Fruit fly (Drosophila melanogaster) whole organism, embryonic: ENCODE results near the gene D1.

Experiments
- B-H1 ChIP-seq: fragments of 200-800 bp; sonication (Bioruptor generic); IDR thresholded peaks from 3 replicates; pipeline ENCODE4 v1.3.6; 2022; ENCODE audit warnings: missing biosample characterization, missing genetic modification characterization
- C15 ChIP-seq: fragments of 200-800 bp; sonication (Bioruptor generic); IDR thresholded peaks from 3 replicates; pipeline ENCODE4 v1.3.6; 2022; ENCODE audit warnings: missing biosample characterization, missing genetic modification characterization
- CG10147 ChIP-seq: fragments of 200-800 bp; sonication (Bioruptor generic); optimal IDR thresholded peaks from 2 replicates; lab custom pipeline; 2019; ENCODE audit warnings: missing biosample characterization, mild to moderate bottlenecking, missing genetic modification characterization, moderate library complexity
- CG10565 ChIP-seq: fragments of 200-800 bp; sonication (Bioruptor generic); optimal IDR thresholded peaks from 3 replicates; lab custom pipeline; 2016; ENCODE audit warnings: missing biosample characterization, mild to moderate bottlenecking, missing genetic modification characterization
- CG10654 ChIP-seq: fragments of 200-800 bp; sonication (Bioruptor generic); optimal IDR thresholded peaks from 2 replicates; lab custom pipeline; 2016; ENCODE audit warnings: missing biosample characterization, missing genetic modification characterization
- CG11504 ChIP-seq: fragments of 200-800 bp; sonication (Bioruptor generic); optimal IDR thresholded peaks from 3 replicates; lab custom pipeline; 2019; ENCODE audit warnings: missing biosample characterization, mild to moderate bottlenecking, missing genetic modification characterization, moderate library complexity
- CG11695 ChIP-seq: fragments of 200-800 bp; sonication (Bioruptor generic); IDR thresholded peaks from 3 replicates; pipeline ENCODE4 v1.3.6; 2022; ENCODE audit warnings: missing biosample characterization, missing genetic modification characterization
- CG12071 ChIP-seq: fragments of 200-800 bp; sonication (Bioruptor generic); optimal IDR thresholded peaks from 3 replicates; lab custom pipeline; 2018; ENCODE audit warnings: missing biosample characterization, mild to moderate bottlenecking, missing genetic modification characterization
- CG15073 ChIP-seq: fragments of 200-800 bp; sonication (Bioruptor generic); optimal IDR thresholded peaks from 2 replicates; lab custom pipeline; 2016; ENCODE audit warnings: missing biosample characterization, missing genetic modification characterization
- CG15696 ChIP-seq: fragments of 200-800 bp; sonication (Bioruptor generic); optimal IDR thresholded peaks from 2 replicates; lab custom pipeline; 2019; ENCODE audit warnings: missing biosample characterization, mild to moderate bottlenecking, missing genetic modification characterization, moderate library complexity
- CG16779 ChIP-seq: fragments of 200-800 bp; sonication (Bioruptor generic); IDR thresholded peaks from 2 replicates; pipeline ENCODE4 v1.3.6; 2022; ENCODE audit warnings: missing biosample characterization, missing genetic modification characterization
- CG16863 ChIP-seq: fragments of 200-800 bp; sonication (Bioruptor generic); optimal IDR thresholded peaks from 3 replicates; lab custom pipeline; 2016; ENCODE audit warnings: missing biosample characterization, missing genetic modification characterization
- CG17568 ChIP-seq: fragments of 200-800 bp; sonication (Bioruptor generic); optimal IDR thresholded peaks from 2 replicates; lab custom pipeline; 2018; ENCODE audit warnings: missing biosample characterization, mild to moderate bottlenecking, missing genetic modification characterization, moderate library complexity
- CG17612 ChIP-seq: fragments of 200-800 bp; sonication (Bioruptor generic); IDR thresholded peaks from 2 replicates; pipeline ENCODE4 v1.3.6; 2022; ENCODE audit warnings: missing biosample characterization, missing genetic modification characterization
- CG31224 ChIP-seq: fragments of 200-800 bp; sonication (Bioruptor generic); IDR thresholded peaks from 2 replicates; pipeline ENCODE4 v1.3.6; 2022; ENCODE audit warnings: missing biosample characterization, missing genetic modification characterization
- CG31441 ChIP-seq: fragments of 200-800 bp; sonication (Bioruptor generic); IDR thresholded peaks from 2 replicates; pipeline ENCODE4 v1.3.6; 2022; ENCODE audit warnings: missing biosample characterization, missing genetic modification characterization
- CG32772 ChIP-seq: fragments of 200-800 bp; sonication (Bioruptor generic); IDR thresholded peaks from 2 replicates; pipeline ENCODE4 v1.3.6; 2022; ENCODE audit warnings: missing biosample characterization, missing genetic modification characterization
- CG33557 ChIP-seq: fragments of 200-800 bp; sonication (Bioruptor generic); optimal IDR thresholded peaks from 2 replicates; lab custom pipeline; 2019; ENCODE audit warnings: missing biosample characterization, mild to moderate bottlenecking, missing genetic modification characterization, moderate library complexity
- CG34224 ChIP-seq: fragments of 200-800 bp; sonication (Bioruptor generic); IDR thresholded peaks from 3 replicates; pipeline ENCODE4 v1.3.6; 2022; ENCODE audit warnings: missing biosample characterization, missing genetic modification characterization; ENCODE audit not compliant: partially characterized antibody
- CG34376 ChIP-seq: fragments of 200-800 bp; sonication (Bioruptor generic); optimal IDR thresholded peaks from 2 replicates; lab custom pipeline; 2018; ENCODE audit warnings: missing biosample characterization, mild to moderate bottlenecking, missing genetic modification characterization
- CG6254 ChIP-seq: fragments of 200-800 bp; sonication (Bioruptor generic); optimal IDR thresholded peaks from 3 replicates; lab custom pipeline; 2017; ENCODE audit warnings: mild to moderate bottlenecking, missing biosample characterization, missing genetic modification reagents, missing genetic modification characterization
- CG6689 ChIP-seq: fragments of 200-800 bp; sonication (Bioruptor generic); IDR thresholded peaks from 2 replicates; pipeline ENCODE4 v1.3.6; 2022; ENCODE audit warnings: missing biosample characterization, missing genetic modification characterization
- CG6813 ChIP-seq: fragments of 200-800 bp; sonication (Bioruptor generic); optimal IDR thresholded peaks from 2 replicates; lab custom pipeline; 2017; ENCODE audit warnings: missing biosample characterization, missing genetic modification characterization, mild to moderate bottlenecking, moderate library complexity, missing genetic modification reagents
- CG7357 ChIP-seq: fragments of 200-800 bp; sonication (Bioruptor generic); IDR thresholded peaks from 3 replicates; pipeline ENCODE4 v1.3.6; 2022; ENCODE audit warnings: missing biosample characterization, missing genetic modification characterization
- CG7372 ChIP-seq: fragments of 200-800 bp; sonication (Bioruptor generic); IDR thresholded peaks from 2 replicates; pipeline ENCODE4 v1.3.6; 2022; ENCODE audit warnings: missing biosample characterization, missing genetic modification characterization
- D19B ChIP-seq: fragments of 200-800 bp; sonication (Bioruptor generic); optimal IDR thresholded peaks from 2 replicates; lab custom pipeline; 2017; ENCODE audit warnings: missing biosample characterization, mild to moderate bottlenecking, missing genetic modification characterization
- Ets65A ChIP-seq: fragments of 200-800 bp; sonication (Bioruptor generic); peaks from one replicate; lab custom pipeline; 2016; ENCODE audit warnings: missing biosample characterization, missing genetic modification characterization
- Gug ChIP-seq: fragments of 200-800 bp; sonication (Bioruptor generic); IDR thresholded peaks from 4 replicates; pipeline ENCODE4 v1.3.6; 2022; ENCODE audit warnings: missing biosample characterization, missing genetic modification characterization
- HHEX ChIP-seq: fragments of 200-800 bp; sonication (Bioruptor generic); optimal IDR thresholded peaks from 3 replicates; lab custom pipeline; 2017; ENCODE audit warnings: missing biosample characterization, mild to moderate bottlenecking, missing genetic modification characterization, missing genetic modification reagents
- HLH4C ChIP-seq: fragments of 200-800 bp; sonication (Bioruptor generic); IDR thresholded peaks from 3 replicates; pipeline ENCODE4 v1.3.6; 2022; ENCODE audit warnings: missing biosample characterization, missing genetic modification characterization; ENCODE audit not compliant: partially characterized antibody
- HmgD ChIP-seq: fragments of 200-800 bp; sonication (Bioruptor generic); optimal IDR thresholded peaks from 3 replicates; lab custom pipeline; 2016; ENCODE audit warnings: missing biosample characterization, missing genetic modification characterization
- Neu2 ChIP-seq: fragments of 200-800 bp; sonication (Bioruptor generic); optimal IDR thresholded peaks from 3 replicates; lab custom pipeline; 2016; ENCODE audit warnings: missing biosample characterization, missing genetic modification characterization, borderline replicate concordance
- NfI ChIP-seq: fragments of 200-800 bp; sonication (Bioruptor generic); optimal IDR thresholded peaks from 3 replicates; lab custom pipeline; 2018; ENCODE audit warnings: missing biosample characterization, mild to moderate bottlenecking, missing genetic modification characterization, moderate library complexity
- Ptx1 ChIP-seq: fragments of 200-800 bp; sonication (Bioruptor generic); IDR thresholded peaks from 2 replicates; pipeline ENCODE4 v1.3.6; 2022; ENCODE audit warnings: missing biosample characterization, missing genetic modification characterization
- ab ChIP-seq: fragments of 200-800 bp; sonication (Bioruptor generic); optimal IDR thresholded peaks from 2 replicates; lab custom pipeline; 2016; ENCODE audit warnings: missing biosample characterization, missing genetic modification characterization
- bcd ChIP-seq: fragments of 200-800 bp; sonication (Bioruptor generic); optimal IDR thresholded peaks from 2 replicates; lab custom pipeline; 2017; ENCODE audit warnings: missing biosample characterization, mild to moderate bottlenecking, missing genetic modification characterization
- dm ChIP-seq: fragments of 200-800 bp; sonication (Bioruptor generic); optimal IDR thresholded peaks from 3 replicates; lab custom pipeline; 2016; ENCODE audit warnings: missing biosample characterization, missing genetic modification characterization
- emc ChIP-seq: fragments of 200-800 bp; sonication (Bioruptor generic); optimal IDR thresholded peaks from 2 replicates; lab custom pipeline; 2016; ENCODE audit warnings: missing biosample characterization, missing genetic modification characterization
- ftz-f1 ChIP-seq: fragments of 200-800 bp; sonication (Bioruptor generic); optimal IDR thresholded peaks from 2 replicates; lab custom pipeline; 2016; ENCODE audit warnings: missing biosample characterization, missing genetic modification characterization
- fu2 ChIP-seq: fragments of 200-800 bp; sonication (Bioruptor generic); optimal IDR thresholded peaks from 2 replicates; lab custom pipeline; 2016; ENCODE audit warnings: missing biosample characterization, missing genetic modification characterization
- h ChIP-seq: fragments of >200 bp; optimal IDR thresholded peaks from 2 replicates; lab custom pipeline; 2017
- lab ChIP-seq: fragments of 200-800 bp; sonication (Bioruptor generic); optimal IDR thresholded peaks from 3 replicates; lab custom pipeline; 2017; ENCODE audit warnings: missing biosample characterization, missing genetic modification characterization, mild to moderate bottlenecking, moderate library complexity, missing genetic modification reagents
- lilli ChIP-seq: fragments of 200-800 bp; sonication (Bioruptor generic); optimal IDR thresholded peaks from 3 replicates; lab custom pipeline; 2016; ENCODE audit warnings: missing biosample characterization, missing genetic modification characterization
- lola ChIP-seq, 3 experiments: fragments of >200 bp in 2 of 3; fragments of 200-800 bp in 1 of 3; sonication (Bioruptor generic) in 1 of 3; optimal IDR thresholded peaks; 2 replicates each; lab custom pipeline; 2017 to 2019; ENCODE audit warnings: missing biosample characterization in 3 of 3, missing genetic modification characterization in 3 of 3, mild to moderate bottlenecking in 1 of 3, moderate library complexity in 1 of 3
- mirr ChIP-seq: fragments of 200-800 bp; sonication (Bioruptor generic); optimal IDR thresholded peaks from 3 replicates; lab custom pipeline; 2018; ENCODE audit warnings: missing biosample characterization, mild to moderate bottlenecking, missing genetic modification characterization
- odd ChIP-seq: fragments of 200-800 bp; sonication (Bioruptor generic); optimal IDR thresholded peaks from 2 replicates; lab custom pipeline; 2017; ENCODE audit warnings: missing biosample characterization, mild to moderate bottlenecking, missing genetic modification characterization
- salm ChIP-seq: fragments of 200-800 bp; sonication (Bioruptor generic); optimal IDR thresholded peaks from 2 replicates; lab custom pipeline; 2018; ENCODE audit warnings: missing biosample characterization, mild to moderate bottlenecking, missing genetic modification characterization
- sisA ChIP-seq: fragments of 200-800 bp; sonication (Bioruptor generic); IDR thresholded peaks from 2 replicates; pipeline ENCODE4 v1.3.6; 2022; ENCODE audit warnings: missing biosample characterization, missing genetic modification characterization
- sna ChIP-seq: fragments of 200-800 bp; sonication (Bioruptor generic); IDR thresholded peaks from 2 replicates; pipeline ENCODE4 v1.3.6; 2022; ENCODE audit warnings: missing biosample characterization, missing genetic modification characterization; ENCODE audit not compliant: partially characterized antibody
- tna ChIP-seq: fragments of 200-800 bp; sonication (Bioruptor generic); IDR thresholded peaks from 2 replicates; pipeline ENCODE4 v1.3.6; 2022; ENCODE audit warnings: missing biosample characterization, missing genetic modification characterization; ENCODE audit not compliant: partially characterized antibody
- z ChIP-seq: fragments of 200-800 bp; sonication (Bioruptor generic); IDR thresholded peaks from 3 replicates; pipeline ENCODE4 v1.3.6; 2022; ENCODE audit warnings: missing biosample characterization, missing genetic modification characterization

The D1 gene

DNA sequence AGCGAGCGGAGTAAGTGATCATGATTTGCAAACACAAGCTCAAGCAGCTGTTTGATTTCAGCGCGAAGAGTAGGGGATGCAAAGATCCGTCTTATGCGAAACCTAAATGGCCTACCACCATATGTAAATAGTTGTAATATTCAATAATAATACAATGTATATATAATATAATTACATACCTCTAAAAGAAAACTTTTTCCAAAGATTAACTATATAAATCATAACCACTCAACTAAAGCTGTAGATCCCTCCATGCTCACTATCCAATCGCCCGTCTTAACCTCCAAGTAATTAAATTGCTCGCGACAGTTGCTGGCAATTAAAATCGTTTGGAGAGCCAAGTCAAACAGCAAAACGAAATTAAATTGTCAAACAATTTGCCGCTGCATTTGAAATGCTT lies 13.1 kb downstream of the D1 start (continued):
- peak; percentile 3 for TF ChIP-seq CG17568
- no peak for TF ChIP-seq tna (GFP tag; lab: Robert Waterston, UW)
- TF ChIP-seq sisA (GFP tag; lab: Robert Waterston, UW) = peak; percentile 72
- TF ChIP-seq ab (GFP tag; lab: Kevin White, UChicago) = no peak
- TF ChIP-seq CG16863 = no peak
- TF ChIP-seq NfI (GFP tag; lab: Kevin White, UChicago) = peak; percentile 64
- peak; percentile 83 for TF ChIP-seq bcd
- TF ChIP-seq lola (GFP tag; optimal IDR thresholded peaks at IDR 0.05; lab: Kevin White, UChicago) = no peak
- peak; percentile 71 for TF ChIP-seq CG7357
- TF ChIP-seq Ptx1 (GFP tag; lab: Robert Waterston, UW) = peak; percentile 86
- peak; percentile 70 for TF ChIP-seq CG17612 (GFP tag; lab: Robert Waterston, UW)
- TF ChIP-seq B-H1 (GFP tag; lab: Robert Waterston, UW) = peak; percentile 75
- peak; percentile 63 for TF ChIP-seq CG10654 (GFP tag; lab: Kevin White, UChicago)
- no peak for TF ChIP-seq HLH4C (GFP tag; lab: Robert Waterston, UW)
- 0 out of 3 replicates have a peak, but pooled peaks have one; percentile 30 for TF ChIP-seq C15 (GFP tag; lab: Robert Waterston, UW)
- peak; percentile 77 for TF ChIP-seq CG31224 (GFP tag; lab: Robert Waterston, UW)
- no peak for TF ChIP-seq CG34224 (GFP tag; lab: Robert Waterston, UW)
- no peak for TF ChIP-seq fu2
- no peak for TF ChIP-seq CG33557 (GFP tag; lab: Kevin White, UChicago)
- TF ChIP-seq salm (tag; lab: Kevin White, UChicago) = peak; percentile 39
- no peak for TF ChIP-seq Ets65A (GFP tag; lab: Kevin White, UChicago)
- peak; percentile 69 for TF ChIP-seq CG7372
- TF ChIP-seq odd (GFP tag; lab: Kevin White, UChicago) = peak; percentile 38
- TF ChIP-seq CG6689 (GFP tag; lab: Robert Waterston, UW) = peak; percentile 85
- peak; percentile 83 for TF ChIP-seq CG31441 (GFP tag; lab: Robert Waterston, UW)
- peak; percentile 56; the same call in 2 of the 4 replicates for TF ChIP-seq Gug (GFP tag; lab: Robert Waterston, UW)
- TF ChIP-seq sna (GFP tag; lab: Robert Waterston, UW) = no peak
- peak; percentile 55; the same call in 1 of the 2 replicates for TF ChIP-seq CG16779
- peak; percentile 70 for TF ChIP-seq CG10147
- peak; percentile 26; the same call in 1 of the 2 replicates for TF ChIP-seq CG32772 (GFP tag; lab: Robert Waterston, UW)
- TF ChIP-seq HmgD (GFP tag; lab: Kevin White, UChicago) = no peak
- TF ChIP-seq CG15073 (GFP tag; lab: Kevin White, UChicago) = no peak
- TF ChIP-seq CG10565 (GFP tag; lab: Kevin White, UChicago) = no peak
- no peak for TF ChIP-seq emc
- TF ChIP-seq D19B (GFP tag; lab: Kevin White, UChicago) = peak; percentile 84
- TF ChIP-seq Neu2 (GFP tag; lab: Kevin White, UChicago) = no peak
- TF ChIP-seq lilli (GFP tag; lab: Kevin White, UChicago) = peak; percentile 63
- no peak for TF ChIP-seq CG6254 (GFP tag; lab: Kevin White, UChicago)
- TF ChIP-seq CG15696 (tag; lab: Kevin White, UChicago) = peak; percentile 23
- TF ChIP-seq CG12071 (GFP tag; lab: Kevin White, UChicago) = no peak

DNA sequence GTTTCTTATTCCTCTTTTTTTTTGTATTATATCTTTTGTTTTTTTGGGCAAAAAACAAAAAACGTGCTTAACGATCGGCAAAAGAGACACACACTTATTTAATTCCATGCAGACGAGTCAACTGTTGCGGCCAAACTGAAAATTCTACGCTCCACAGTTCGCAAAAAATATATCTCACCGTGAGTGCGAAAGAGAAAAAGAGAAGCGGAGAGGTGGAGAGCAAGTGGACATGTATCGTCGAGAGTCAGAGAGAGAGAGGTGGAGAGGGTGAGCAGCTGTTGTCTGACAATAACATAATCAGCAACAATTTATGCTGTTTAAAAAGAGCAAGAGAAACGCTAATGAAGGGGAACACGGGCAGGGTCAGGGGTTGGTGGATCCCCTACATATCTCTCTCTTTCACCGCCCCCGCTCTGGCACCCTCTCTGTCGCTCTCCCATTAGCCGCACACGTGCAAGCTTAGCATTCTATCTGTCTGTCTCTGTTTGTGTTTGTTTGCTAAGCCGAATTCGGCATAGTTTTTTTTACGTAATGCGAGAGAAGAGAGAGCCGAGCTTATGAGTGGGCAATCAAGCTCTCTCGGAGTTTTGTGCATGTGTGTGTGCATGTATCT lies 13.6 kb downstream of the D1 start:
- peak; percentile 76 for TF ChIP-seq mirr
- peak; percentile 82 for TF ChIP-seq CG34376 (GFP tag; lab: Kevin White, UChicago)
- no peak for TF ChIP-seq CG11504 (tag; lab: Kevin White, UChicago)
- TF ChIP-seq z (GFP tag; lab: Robert Waterston, UW) = 0 out of 3 replicates have a peak, but pooled peaks have one; percentile 40
- TF ChIP-seq dm = peak; percentile 25
- no peak for TF ChIP-seq lab (GFP tag; lab: Kevin White, UChicago)
- TF ChIP-seq CG10147 = no peak
- no peak for TF ChIP-seq h (lab: Kevin White, UChicago)
- TF ChIP-seq ftz-f1 (GFP tag; lab: Kevin White, UChicago) = peak; percentile 37
- TF ChIP-seq CG11695 (GFP tag; lab: Robert Waterston, UW) = peak; percentile 28; the same call in 1 of the 3 replicates
- no peak for TF ChIP-seq CG6813
- no peak for TF ChIP-seq HHEX (GFP tag; lab: Kevin White, UChicago)
